Worm (Caenorhabditis elegans) whole organism, L1 larva: ENCODE results near the gene srt-59.

Experiments
- fos-1 ChIP-seq: fragments of 150-350 bp; optimal IDR thresholded peaks from 2 replicates; lab custom pipeline; 2014; ENCODE audit warnings: missing biosample characterization, missing genetic modification characterization
- lsy-2 ChIP-seq, 2 experiments: fragments of 150-350 bp; optimal IDR thresholded peaks; 2 replicates each; lab custom pipeline; 2014; ENCODE audit warnings: missing biosample characterization in 2 of 2, missing genetic modification characterization in 2 of 2
- mep-1 ChIP-seq: fragments of 150-350 bp; optimal IDR thresholded peaks from 2 replicates; lab custom pipeline; 2014; ENCODE audit warnings: missing biosample characterization, missing genetic modification characterization
- nhr-47 ChIP-seq: sonication (generic microtip); optimal IDR thresholded peaks from 2 replicates; lab custom pipeline; 2016; ENCODE audit warnings: mild to moderate bottlenecking, missing genetic modification characterization, moderate library complexity, missing compliant biosample characterization
- unc-62 ChIP-seq: fragments of 150-350 bp; optimal IDR thresholded peaks from 2 replicates; lab custom pipeline; 2014; ENCODE audit warnings: missing biosample characterization, missing genetic modification reagents, missing genetic modification characterization
- zag-1 ChIP-seq: fragments of 150-350 bp; optimal IDR thresholded peaks from 2 replicates; lab custom pipeline; 2014; ENCODE audit warnings: missing biosample characterization, missing genetic modification characterization

ce11 chrIV:558735-559284 is 42.7 kb downstream of the srt-59 start, which contains the start of gene efn-4:
- TF ChIP-seq lsy-2 (tag; optimal IDR thresholded peaks at IDR 0.05; lab: Kevin White, UChicago) (no peak), mep-1 (tag; lab: Kevin White, UChicago) (no peak), fos-1 (tag; lab: Kevin White, UChicago) (no peak), nhr-47 (tag; lab: Kevin White, UChicago) (no peak), unc-62 (no peak), zag-1 (tag; lab: Kevin White, UChicago) (no peak)
